Fruit fly (Drosophila melanogaster): Measurements from ENCODE around the gene Ndf.
A peak's percentile ranks its signal among the peaks of the same experiment; 100 is the strongest.

Ndf gene

dm6 chr2L:9989846-9990506, 13.7 kb upstream of the Ndf start (continued):
- TF ChIP-seq CG2129 (GFP tag; IDR thresholded peaks at IDR 0.05; ENCODE audit: partially characterized antibody) (no peak), CG4854 (GFP tag; optimal IDR thresholded peaks at IDR 0.05) (no peak), jing (GFP tag; optimal IDR thresholded peaks at IDR 0.05) (no peak), CG17802 (tag; optimal IDR thresholded peaks at IDR 0.05) (no peak), Vsx1 (GFP tag; optimal IDR thresholded peaks at IDR 0.05) (no peak), CG4360 (GFP tag; IDR thresholded peaks at IDR 0.05) (no peak), danr (GFP tag; IDR thresholded peaks at IDR 0.05) (no peak), zen2 (GFP tag; IDR thresholded peaks at IDR 0.05; ENCODE audit: partially characterized antibody) (no peak), fu2 (GFP tag; optimal IDR thresholded peaks at IDR 0.05) (no peak), C15 (GFP tag; IDR thresholded peaks at IDR 0.05) (no peak), CG10565 (GFP tag; optimal IDR thresholded peaks at IDR 0.05) (no peak), CG17829 (tag; optimal IDR thresholded peaks at IDR 0.05) (peak; percentile 65), br (optimal IDR thresholded peaks at IDR 0.05) (no peak), CG7372 (GFP tag; IDR thresholded peaks at IDR 0.05) (no peak), CG14710 (tag; optimal IDR thresholded peaks at IDR 0.05) (peak; percentile 44), chn (GFP tag; optimal IDR thresholded peaks at IDR 0.05) (no peak), disco-r (GFP tag; optimal IDR thresholded peaks at IDR 0.05) (no peak), Xbp1 (GFP tag; optimal IDR thresholded peaks at IDR 0.05) (no peak), lov (optimal IDR thresholded peaks at IDR 0.05) (no peak), lov (GFP tag; IDR thresholded peaks at IDR 0.05) (peak; percentile 67; the same call in 1 of the 3 replicates), CG4404 (GFP tag; IDR thresholded peaks at IDR 0.05) (peak; percentile 78), CG10654 (GFP tag; optimal IDR thresholded peaks at IDR 0.05) (no peak), gt (GFP tag; IDR thresholded peaks at IDR 0.05) (no peak), unc-4 (GFP tag; IDR thresholded peaks at IDR 0.05; ENCODE audit: partially characterized antibody) (no peak), Myb (GFP tag; optimal IDR thresholded peaks at IDR 0.05) (no peak), CG1603 (tag; optimal IDR thresholded peaks at IDR 0.05) (no peak), GATAe (GFP tag; conservative IDR thresholded peaks at IDR 0.05) (no peak), dmrt99B (tag; optimal IDR thresholded peaks at IDR 0.05) (no peak), CG5245 (GFP tag; optimal IDR thresholded peaks at IDR 0.05) (no peak), bsh (GFP tag; optimal IDR thresholded peaks at IDR 0.05) (no peak), CG13287 (GFP tag; IDR thresholded peaks at IDR 0.05; ENCODE audit: partially characterized antibody) (no peak), zfh1 (GFP tag; IDR thresholded peaks at IDR 0.05) (peak; percentile 65; the same call in 2 of the 3 replicates), CrebB (tag; optimal IDR thresholded peaks at IDR 0.05) (no peak), CG10267 (tag; optimal IDR thresholded peaks at IDR 0.05) (peak; percentile 40), Hr51 (GFP tag; optimal IDR thresholded peaks at IDR 0.05) (no peak), CG11085 (GFP tag; IDR thresholded peaks at IDR 0.05) (no peak), Nf-YC (tag; optimal IDR thresholded peaks at IDR 0.05) (no peak), Six4 (GFP tag; optimal IDR thresholded peaks at IDR 0.05) (no peak), rib (GFP tag; IDR thresholded peaks at IDR 0.05) (no peak), tgo (GFP tag; IDR thresholded peaks at IDR 0.05) (no peak), D (optimal IDR thresholded peaks at IDR 0.05) (no peak), D (GFP tag; optimal IDR thresholded peaks at IDR 0.05) (no peak), Med (GFP tag) (no peak), esg (GFP tag; conservative IDR thresholded peaks at IDR 0.05) (no peak), psq (GFP tag; optimal IDR thresholded peaks at IDR 0.05) (no peak), CG12942 (GFP tag; optimal IDR thresholded peaks at IDR 0.05) (no peak), peb (GFP tag; IDR thresholded peaks at IDR 0.05) (no peak), CG11504 (tag; optimal IDR thresholded peaks at IDR 0.05) (no peak), z (GFP tag; IDR thresholded peaks at IDR 0.05) (no peak), CG17359 (tag; optimal IDR thresholded peaks at IDR 0.05) (no peak), zen (tag; optimal IDR thresholded peaks at IDR 0.05) (peak; percentile 35)
